Fruit fly (Drosophila melanogaster) whole organism, embryonic: ENCODE results near the gene Usp14.

Experiments used
- Awh ChIP-seq: fragments of 200-800 bp; sonication (Bioruptor generic); IDR thresholded peaks from 2 replicates; pipeline ENCODE4, ENCODE4 v1.3.6; 2022; ENCODE audit warnings: missing biosample characterization, missing genetic modification characterization
- B-H2 ChIP-seq: fragments of 200-800 bp; sonication (Bioruptor generic); optimal IDR thresholded peaks from 2 replicates; lab custom pipeline; 2018; ENCODE audit warnings: missing biosample characterization, mild to moderate bottlenecking, missing genetic modification characterization
- BEAF-32 ChIP-seq: fragments of 200-800 bp; sonication (Bioruptor generic); optimal IDR thresholded peaks from 3 replicates; lab custom pipeline; 2017; ENCODE audit warnings: missing biosample characterization, missing genetic modification characterization, mild to moderate bottlenecking, moderate library complexity, missing genetic modification reagents
- CG10431 ChIP-seq: fragments of 200-800 bp; sonication (Bioruptor generic); optimal IDR thresholded peaks from 3 replicates; lab custom pipeline; 2018; ENCODE audit warnings: missing biosample characterization, mild to moderate bottlenecking, missing genetic modification characterization
- CG10979 ChIP-seq: fragments of 200-800 bp; sonication (Bioruptor generic); optimal IDR thresholded peaks from 2 replicates; lab custom pipeline; 2018; ENCODE audit warnings: missing biosample characterization, mild to moderate bottlenecking, missing genetic modification characterization, moderate library complexity
- CG13624 ChIP-seq: fragments of 200-800 bp; sonication (Bioruptor generic); optimal IDR thresholded peaks from 2 replicates; lab custom pipeline; 2016; ENCODE audit warnings: missing biosample characterization, missing genetic modification characterization
- CG14050 ChIP-seq: fragments of 200-800 bp; sonication (Bioruptor generic); IDR thresholded peaks from 3 replicates; pipeline ENCODE4 v1.3.6; 2022; ENCODE audit warnings: missing biosample characterization, missing genetic modification characterization
- CG14441 ChIP-seq: fragments of 200-800 bp; sonication (Bioruptor generic); IDR thresholded peaks from 2 replicates; pipeline ENCODE4 v1.3.6; 2022; ENCODE audit warnings: missing biosample characterization, missing genetic modification characterization
- CG14860 ChIP-seq: fragments of 200-800 bp; sonication (Bioruptor generic); IDR thresholded peaks from 3 replicates; pipeline ENCODE4 v1.3.6; 2022; ENCODE audit warnings: missing biosample characterization, missing genetic modification characterization; ENCODE audit not compliant: partially characterized antibody
- CG15269 ChIP-seq: fragments of 200-800 bp; sonication (Bioruptor generic); optimal IDR thresholded peaks from 2 replicates; lab custom pipeline; 2018; ENCODE audit warnings: missing biosample characterization, mild to moderate bottlenecking, missing genetic modification characterization, moderate library complexity
- CG17359 ChIP-seq: fragments of 200-800 bp; sonication (Bioruptor generic); optimal IDR thresholded peaks from 3 replicates; lab custom pipeline; 2018; ENCODE audit warnings: missing biosample characterization, mild to moderate bottlenecking, missing genetic modification characterization, moderate library complexity
- CG17361 ChIP-seq: fragments of 200-800 bp; sonication (Bioruptor generic); IDR thresholded peaks from 3 replicates; pipeline ENCODE4 v1.3.6; 2022; ENCODE audit warnings: missing biosample characterization, missing genetic modification characterization
- CG18599 ChIP-seq: fragments of 200-800 bp; sonication (Bioruptor generic); optimal IDR thresholded peaks from 3 replicates; lab custom pipeline; 2017; ENCODE audit warnings: missing biosample characterization, missing genetic modification characterization, mild to moderate bottlenecking, moderate library complexity, missing genetic modification reagents
- CG3065 ChIP-seq: fragments of 200-800 bp; sonication (Bioruptor generic); optimal IDR thresholded peaks from 2 replicates; lab custom pipeline; 2016; ENCODE audit warnings: missing biosample characterization, missing genetic modification characterization
- CG32767 ChIP-seq: fragments of 200-800 bp; sonication (Bioruptor generic); IDR thresholded peaks from 2 replicates; pipeline ENCODE4 v1.3.6; 2022; ENCODE audit warnings: missing biosample characterization, missing genetic modification characterization
- CG3281 ChIP-seq: fragments of 200-800 bp; sonication (Bioruptor generic); optimal IDR thresholded peaks from 3 replicates; lab custom pipeline; 2017; ENCODE audit warnings: missing biosample characterization, mild to moderate bottlenecking, missing genetic modification characterization
- CG5953 ChIP-seq: fragments of 200-800 bp; sonication (Bioruptor generic); IDR thresholded peaks from 2 replicates; pipeline ENCODE4 v1.3.6; 2022; ENCODE audit warnings: missing biosample characterization, missing genetic modification characterization
- CG7372 ChIP-seq: fragments of 200-800 bp; sonication (Bioruptor generic); IDR thresholded peaks from 2 replicates; pipeline ENCODE4 v1.3.6; 2022; ENCODE audit warnings: missing biosample characterization, missing genetic modification characterization
- Doc2 ChIP-seq: fragments of 200-800 bp; sonication (Bioruptor generic); IDR thresholded peaks from 2 replicates; pipeline ENCODE4 v1.3.6; 2022; ENCODE audit warnings: missing biosample characterization, missing genetic modification characterization
- Ets97D ChIP-seq: fragments of 200-800 bp; sonication (Bioruptor generic); optimal IDR thresholded peaks from 3 replicates; lab custom pipeline; 2016; ENCODE audit warnings: missing biosample characterization, missing genetic modification characterization
- Gsc ChIP-seq: fragments of 200-800 bp; sonication (Bioruptor generic); IDR thresholded peaks from 2 replicates; pipeline ENCODE4 v1.3.6; 2022; ENCODE audit warnings: missing biosample characterization, missing genetic modification characterization
- Hmx ChIP-seq: fragments of 200-800 bp; sonication (Bioruptor generic); optimal IDR thresholded peaks from 2 replicates; lab custom pipeline; 2016; ENCODE audit warnings: missing biosample characterization, missing genetic modification characterization
- Hr3 ChIP-seq: fragments of 200-800 bp; sonication (Bioruptor generic); optimal IDR thresholded peaks from 3 replicates; lab custom pipeline; 2016; ENCODE audit warnings: missing biosample characterization, missing genetic modification characterization
- Hr39 ChIP-seq: fragments of >200 bp; optimal IDR thresholded peaks from 2 replicates; lab custom pipeline; 2017
- Hsf ChIP-seq: fragments of 200-800 bp; sonication (Bioruptor generic); optimal IDR thresholded peaks from 3 replicates; lab custom pipeline; 2016; ENCODE audit warnings: missing biosample characterization, missing genetic modification characterization
- Kr ChIP-seq: fragments of 200-800 bp; sonication (Bioruptor generic); optimal IDR thresholded peaks from 2 replicates; lab custom pipeline; 2017; ENCODE audit warnings: missing biosample characterization, mild to moderate bottlenecking, missing genetic modification characterization
- Max ChIP-seq: fragments of 200-800 bp; sonication (Bioruptor generic); optimal IDR thresholded peaks from 2 replicates; lab custom pipeline; 2016; ENCODE audit warnings: missing biosample characterization, mild to moderate bottlenecking, missing genetic modification characterization
- NC2α ChIP-seq: fragments of 200-800 bp; sonication (Bioruptor generic); optimal IDR thresholded peaks from 2 replicates; lab custom pipeline; 2016; ENCODE audit warnings: missing biosample characterization, missing genetic modification characterization
- YL-1 ChIP-seq: fragments of 200-800 bp; sonication (Bioruptor generic); optimal IDR thresholded peaks from 3 replicates; lab custom pipeline; 2017; ENCODE audit warnings: missing biosample characterization, mild to moderate bottlenecking, missing genetic modification characterization
- crc ChIP-seq: fragments of 200-800 bp; sonication (Bioruptor generic); optimal IDR thresholded peaks from 2 replicates; lab custom pipeline; 2016; ENCODE audit warnings: missing biosample characterization, missing genetic modification characterization
- dmrt11E ChIP-seq: fragments of 200-800 bp; sonication (Bioruptor generic); optimal IDR thresholded peaks from 3 replicates; lab custom pipeline; 2018; ENCODE audit warnings: missing biosample characterization, mild to moderate bottlenecking, missing genetic modification characterization, moderate library complexity
- esg ChIP-seq: fragments of 200-800 bp; sonication (Bioruptor generic); conservative IDR thresholded peaks from 2 replicates; pipeline ENCODE4 v1.3.6; 2022; ENCODE audit warnings: missing biosample characterization, missing genetic modification characterization
- grau ChIP-seq: fragments of 200-800 bp; optimal IDR thresholded peaks from 3 replicates; lab custom pipeline; 2019; ENCODE audit warnings: missing biosample characterization, mild to moderate bottlenecking, missing genetic modification characterization, moderate library complexity
- gt ChIP-seq: fragments of 200-800 bp; sonication (Bioruptor generic); IDR thresholded peaks from 2 replicates; pipeline ENCODE4 v1.3.6; 2022; ENCODE audit warnings: missing biosample characterization, missing genetic modification characterization
- hbn ChIP-seq: fragments of 200-800 bp; sonication (Bioruptor generic); IDR thresholded peaks from 2 replicates; pipeline ENCODE4 v1.3.6; 2022; ENCODE audit warnings: missing biosample characterization, missing genetic modification characterization; ENCODE audit not compliant: partially characterized antibody
- insv ChIP-seq, 2 experiments: fragments of 200-800 bp; sonication (Bioruptor generic); optimal IDR thresholded peaks; 3 replicates each; lab custom pipeline; 2016 to 2018; ENCODE audit warnings: missing biosample characterization in 2 of 2, missing genetic modification characterization in 2 of 2
- inv ChIP-seq: fragments of 200-800 bp; sonication (Bioruptor generic); IDR thresholded peaks from 2 replicates; pipeline ENCODE4 v1.3.6; 2022; ENCODE audit warnings: missing biosample characterization, missing genetic modification characterization; ENCODE audit not compliant: partially characterized antibody
- nerfin-2 ChIP-seq: fragments of 200-800 bp; sonication (Bioruptor generic); IDR thresholded peaks from 2 replicates; pipeline ENCODE4 v1.3.6; 2022; ENCODE audit warnings: missing biosample characterization, missing genetic modification characterization; ENCODE audit not compliant: partially characterized antibody
- nmo ChIP-seq: fragments of 200-800 bp; sonication (Bioruptor generic); optimal IDR thresholded peaks from 2 replicates; lab custom pipeline; 2018; ENCODE audit warnings: missing biosample characterization, mild to moderate bottlenecking, missing genetic modification characterization, moderate library complexity
- odd ChIP-seq: fragments of 200-800 bp; sonication (Bioruptor generic); optimal IDR thresholded peaks from 2 replicates; lab custom pipeline; 2017; ENCODE audit warnings: missing biosample characterization, mild to moderate bottlenecking, missing genetic modification characterization
- onecut ChIP-seq: fragments of 200-800 bp; sonication (Bioruptor generic); IDR thresholded peaks from 2 replicates; pipeline ENCODE4 v1.3.6; 2022; ENCODE audit warnings: missing biosample characterization, missing genetic modification characterization
- pb ChIP-seq: fragments of 200-800 bp; sonication (Bioruptor generic); optimal IDR thresholded peaks from 3 replicates; lab custom pipeline; 2016; ENCODE audit warnings: missing biosample characterization, missing genetic modification characterization
- pzg ChIP-seq: fragments of 200-800 bp; sonication (Bioruptor generic); optimal IDR thresholded peaks from 3 replicates; lab custom pipeline; 2018; ENCODE audit warnings: missing biosample characterization, mild to moderate bottlenecking, missing genetic modification characterization, moderate library complexity
- sqz ChIP-seq: fragments of 200-800 bp; sonication (Bioruptor generic); optimal IDR thresholded peaks from 3 replicates; lab custom pipeline; 2018; ENCODE audit warnings: missing biosample characterization, mild to moderate bottlenecking, missing genetic modification characterization
- tap ChIP-seq: fragments of 200-800 bp; optimal IDR thresholded peaks from 3 replicates; lab custom pipeline; 2019; ENCODE audit warnings: missing biosample characterization, mild to moderate bottlenecking, missing genetic modification characterization, moderate library complexity
- toy ChIP-seq: fragments of 200-800 bp; sonication (Bioruptor generic); IDR thresholded peaks from 2 replicates; pipeline ENCODE4 v1.3.6; 2022; ENCODE audit warnings: missing biosample characterization, missing genetic modification characterization
- trem ChIP-seq: fragments of 200-800 bp; optimal IDR thresholded peaks from 3 replicates; lab custom pipeline; 2019; ENCODE audit warnings: missing biosample characterization, mild to moderate bottlenecking, missing genetic modification characterization, moderate library complexity
- ttk ChIP-seq: fragments of 200-800 bp; sonication (Bioruptor generic); IDR thresholded peaks from 2 replicates; pipeline ENCODE4 v2.1.2; 2022; ENCODE audit warnings: missing biosample characterization, missing genetic modification characterization
- tup ChIP-seq: fragments of 200-800 bp; sonication (Bioruptor generic); optimal IDR thresholded peaks from 2 replicates; lab custom pipeline; 2016; ENCODE audit warnings: missing biosample characterization, mild to moderate bottlenecking, missing genetic modification characterization, moderate library complexity
- vnd ChIP-seq: fragments of 200-800 bp; sonication (Bioruptor generic); IDR thresholded peaks from 3 replicates; pipeline ENCODE4 v1.3.6; 2022; ENCODE audit warnings: missing biosample characterization, missing genetic modification characterization; ENCODE audit not compliant: partially characterized antibody
- wek ChIP-seq: fragments of 200-800 bp; sonication (Bioruptor generic); optimal IDR thresholded peaks from 3 replicates; lab custom pipeline; 2018; ENCODE audit warnings: missing biosample characterization, mild to moderate bottlenecking, missing genetic modification characterization, moderate library complexity
- zen ChIP-seq: fragments of 200-800 bp; sonication (Bioruptor generic); optimal IDR thresholded peaks from 3 replicates; lab custom pipeline; 2018; ENCODE audit warnings: missing biosample characterization, mild to moderate bottlenecking, missing genetic modification characterization, moderate library complexity

The Usp14 gene

dm6 chr2L:10263343-10263744 lies 50.9 kb downstream of the Usp14 start, which contains the start of gene Rsf1 (continued):
- TF ChIP-seq CG17361 (GFP tag; lab: Robert Waterston, UW) (no peak), ttk (GFP tag; lab: Robert Waterston, UW) (no peak), nerfin-2 (GFP tag; lab: Robert Waterston, UW) (no peak), CG5953 (GFP tag; lab: Robert Waterston, UW) (no peak), nmo (GFP tag; lab: Kevin White, UChicago) (peak; percentile 21), CG3065 (GFP tag; lab: Kevin White, UChicago) (no peak), dmrt11E (tag; lab: Kevin White, UChicago) (no peak), CG14050 (GFP tag; lab: Robert Waterston, UW) (no peak), pb (GFP tag; lab: Kevin White, UChicago) (no peak), esg (GFP tag; lab: Robert Waterston, UW) (no peak), Awh (no peak), onecut (peak; percentile 96), grau (tag; lab: Kevin White, UChicago) (no peak), trem (no peak), crc (no peak), Doc2 (GFP tag; lab: Robert Waterston, UW) (no peak), sqz (GFP tag; lab: Kevin White, UChicago) (no peak), tup (GFP tag; lab: Kevin White, UChicago) (no peak), CG10979 (tag; lab: Kevin White, UChicago) (no peak), CG15269 (tag; lab: Kevin White, UChicago) (no peak), Kr (no peak), Gsc (GFP tag; lab: Robert Waterston, UW) (no peak), pzg (GFP tag; lab: Kevin White, UChicago) (peak; percentile 38), NC2α (no peak), toy (GFP tag; lab: Robert Waterston, UW) (no peak), Hr3 (GFP tag; lab: Kevin White, UChicago) (no peak), Ets97D (GFP tag; lab: Kevin White, UChicago) (no peak), B-H2 (GFP tag; lab: Kevin White, UChicago) (no peak), zen (tag; lab: Kevin White, UChicago) (no peak), Hmx (no peak), CG13624 (GFP tag; lab: Kevin White, UChicago) (no peak), CG17359 (tag; lab: Kevin White, UChicago) (no peak), odd (GFP tag; lab: Kevin White, UChicago) (no peak), CG3281 (peak; percentile 75), vnd (GFP tag; lab: Robert Waterston, UW) (no peak), CG14441 (GFP tag; lab: Robert Waterston, UW) (no peak), Hr39 (lab: Kevin White, UChicago) (no peak), Hsf (no peak), insv (GFP tag; optimal IDR thresholded peaks at IDR 0.05; lab: Kevin White, UChicago) (no peak), YL-1 (peak; percentile 78), hbn (GFP tag; lab: Robert Waterston, UW) (no peak), CG32767 (GFP tag; lab: Robert Waterston, UW) (peak; percentile 86), inv (no peak), CG18599 (GFP tag; lab: Kevin White, UChicago) (no peak), CG10431 (GFP tag; lab: Kevin White, UChicago) (no peak), tap (tag; lab: Kevin White, UChicago) (no peak), wek (GFP tag; lab: Kevin White, UChicago) (peak; percentile 22), CG7372 (no peak), Max (GFP tag; lab: Kevin White, UChicago) (no peak), CG14860 (no peak), gt (GFP tag; lab: Robert Waterston, UW) (no peak), BEAF-32 (GFP tag; lab: Kevin White, UChicago) (no peak)
